Fruit fly (Drosophila melanogaster) whole organism, embryonic: ENCODE results near the gene mRpL12.

Experiments used
- Abd-B ChIP-seq: fragments of 200-800 bp; sonication (Bioruptor generic); optimal IDR thresholded peaks from 2 replicates; lab custom pipeline; 2018; ENCODE audit warnings: missing biosample characterization, mild to moderate bottlenecking, missing genetic modification characterization, moderate library complexity
- Adf1 ChIP-seq: fragments of 200-800 bp; sonication (Bioruptor generic); IDR thresholded peaks from 2 replicates; pipeline ENCODE4 v1.3.6; 2022; ENCODE audit warnings: missing biosample characterization, missing genetic modification characterization
- CG10654 ChIP-seq: fragments of 200-800 bp; sonication (Bioruptor generic); optimal IDR thresholded peaks from 2 replicates; lab custom pipeline; 2016; ENCODE audit warnings: missing biosample characterization, missing genetic modification characterization
- CG12299 ChIP-seq: fragments of 200-800 bp; sonication (Bioruptor generic); optimal IDR thresholded peaks from 2 replicates; lab custom pipeline; 2018; ENCODE audit warnings: missing biosample characterization, mild to moderate bottlenecking, missing genetic modification characterization
- CG14667 ChIP-seq: fragments of 200-800 bp; sonication (Bioruptor generic); IDR thresholded peaks from 2 replicates; pipeline ENCODE4 v1.3.6; 2022; ENCODE audit warnings: missing biosample characterization, missing genetic modification characterization
- CG16813 ChIP-seq: fragments of 200-800 bp; sonication (Bioruptor generic); IDR thresholded peaks from 3 replicates; pipeline ENCODE4 v1.3.6; 2022; ENCODE audit warnings: missing biosample characterization, missing genetic modification characterization; ENCODE audit not compliant: partially characterized antibody
- CG17328 ChIP-seq: fragments of 200-800 bp; sonication (Bioruptor generic); IDR thresholded peaks from 2 replicates; pipeline ENCODE4 v1.3.6; 2022; ENCODE audit warnings: missing biosample characterization, missing genetic modification characterization
- CG3281 ChIP-seq: fragments of 200-800 bp; sonication (Bioruptor generic); optimal IDR thresholded peaks from 3 replicates; lab custom pipeline; 2017; ENCODE audit warnings: missing biosample characterization, mild to moderate bottlenecking, missing genetic modification characterization
- CG6254 ChIP-seq: fragments of 200-800 bp; sonication (Bioruptor generic); optimal IDR thresholded peaks from 3 replicates; lab custom pipeline; 2017; ENCODE audit warnings: mild to moderate bottlenecking, missing biosample characterization, missing genetic modification reagents, missing genetic modification characterization
- CG6813 ChIP-seq: fragments of 200-800 bp; sonication (Bioruptor generic); optimal IDR thresholded peaks from 2 replicates; lab custom pipeline; 2017; ENCODE audit warnings: missing biosample characterization, missing genetic modification characterization, mild to moderate bottlenecking, moderate library complexity, missing genetic modification reagents
- CG7786 ChIP-seq: fragments of 200-800 bp; sonication (Bioruptor generic); optimal IDR thresholded peaks from 2 replicates; lab custom pipeline; 2016; ENCODE audit warnings: missing biosample characterization, missing genetic modification characterization
- CG8924 ChIP-seq: fragments of 200-800 bp; optimal IDR thresholded peaks from 3 replicates; lab custom pipeline; 2019; ENCODE audit warnings: missing biosample characterization, mild to moderate bottlenecking, missing genetic modification characterization, moderate library complexity
- CG8944 ChIP-seq: fragments of 200-800 bp; sonication (Bioruptor generic); optimal IDR thresholded peaks from 3 replicates; lab custom pipeline; 2016; ENCODE audit warnings: missing biosample characterization, missing genetic modification characterization
- CG9215 ChIP-seq: fragments of 200-800 bp; sonication (Bioruptor generic); IDR thresholded peaks from 2 replicates; pipeline ENCODE4 v1.3.6; 2022; ENCODE audit warnings: missing biosample characterization, missing genetic modification characterization
- CG9876 ChIP-seq: fragments of 200-800 bp; sonication (Bioruptor generic); optimal IDR thresholded peaks from 2 replicates; lab custom pipeline; 2016; ENCODE audit warnings: missing biosample characterization, missing genetic modification characterization
- Dp ChIP-seq: fragments of 200-800 bp; sonication (Bioruptor generic); optimal IDR thresholded peaks from 2 replicates; lab custom pipeline; 2018; ENCODE audit warnings: missing biosample characterization, mild to moderate bottlenecking, missing genetic modification characterization, moderate library complexity
- Drgx ChIP-seq: fragments of 200-800 bp; sonication (Bioruptor generic); IDR thresholded peaks from 2 replicates; pipeline ENCODE4 v1.3.6; 2022; ENCODE audit warnings: missing biosample characterization, missing genetic modification characterization
- GATAe ChIP-seq: fragments of 200-800 bp; sonication (Bioruptor generic); conservative IDR thresholded peaks from 2 replicates; pipeline ENCODE4 v1.3.6; 2022; ENCODE audit warnings: missing biosample characterization, missing genetic modification characterization
- HLH4C ChIP-seq: fragments of 200-800 bp; sonication (Bioruptor generic); IDR thresholded peaks from 3 replicates; pipeline ENCODE4 v1.3.6; 2022; ENCODE audit warnings: missing biosample characterization, missing genetic modification characterization; ENCODE audit not compliant: partially characterized antibody
- Nf-YA ChIP-seq: fragments of 200-800 bp; sonication (Bioruptor generic); IDR thresholded peaks from 2 replicates; pipeline ENCODE4 v1.3.6; 2022; ENCODE audit warnings: missing biosample characterization, missing genetic modification characterization
- Nf-YB ChIP-seq: fragments of 200-800 bp; sonication (Bioruptor generic); optimal IDR thresholded peaks from 3 replicates; lab custom pipeline; 2019; ENCODE audit warnings: missing biosample characterization, mild to moderate bottlenecking, missing genetic modification characterization, moderate library complexity
- Rx ChIP-seq: fragments of 200-800 bp; sonication (Bioruptor generic); IDR thresholded peaks from 2 replicates; pipeline ENCODE4 v1.3.6; 2022; ENCODE audit warnings: missing biosample characterization, missing genetic modification characterization
- Sox102F ChIP-seq: fragments of 200-800 bp; sonication (Bioruptor generic); optimal IDR thresholded peaks from 2 replicates; lab custom pipeline; 2018; ENCODE audit warnings: missing biosample characterization, mild to moderate bottlenecking, missing genetic modification characterization, moderate library complexity
- Trl ChIP-seq, 3 experiments: fragments of >200 bp in 2 of 3; fragments of 200-800 bp in 1 of 3; sonication (Bioruptor generic) in 1 of 3; optimal IDR thresholded peaks; 2 replicates in 1 of 3; 3 replicates in 2 of 3; lab custom pipeline; 2016 to 2017; ENCODE audit warnings: missing biosample characterization in 1 of 3, missing genetic modification characterization in 1 of 3
- abd-A ChIP-seq: fragments of 200-800 bp; sonication (Bioruptor generic); optimal IDR thresholded peaks from 3 replicates; lab custom pipeline; 2019; ENCODE audit warnings: missing biosample characterization, mild to moderate bottlenecking, missing genetic modification characterization, moderate library complexity
- croc ChIP-seq: fragments of 200-800 bp; sonication (Bioruptor generic); conservative IDR thresholded peaks from 3 replicates; pipeline ENCODE4 v1.3.6; 2022; ENCODE audit warnings: missing biosample characterization, missing genetic modification characterization
- cwo ChIP-seq: fragments of 200-800 bp; sonication (Bioruptor generic); optimal IDR thresholded peaks from 3 replicates; lab custom pipeline; 2017; ENCODE audit warnings: missing biosample characterization, missing genetic modification characterization, mild to moderate bottlenecking, moderate library complexity, missing genetic modification reagents
- dimm ChIP-seq: fragments of 200-800 bp; sonication (Bioruptor generic); IDR thresholded peaks from 2 replicates; pipeline ENCODE4 v1.3.6; 2022; ENCODE audit warnings: missing biosample characterization, missing genetic modification characterization
- disco-r ChIP-seq: fragments of 200-800 bp; sonication (Bioruptor generic); optimal IDR thresholded peaks from 2 replicates; lab custom pipeline; 2016; ENCODE audit warnings: missing biosample characterization, missing genetic modification characterization
- fru ChIP-seq: fragments of >200 bp; optimal IDR thresholded peaks from 2 replicates; lab custom pipeline; 2017
- grn ChIP-seq: fragments of 200-800 bp; sonication (Bioruptor generic); optimal IDR thresholded peaks from 3 replicates; lab custom pipeline; 2017; ENCODE audit warnings: missing biosample characterization, missing genetic modification characterization
- h ChIP-seq: fragments of >200 bp; optimal IDR thresholded peaks from 2 replicates; lab custom pipeline; 2017
- hkb ChIP-seq, 2 experiments: fragments of 200-800 bp in 1 of 2; fragments of >200 bp in 1 of 2; sonication (Bioruptor generic) in 1 of 2; IDR thresholded peaks in 1 of 2; optimal IDR thresholded peaks in 1 of 2; 2 replicates each; pipeline versions ENCODE4 v1.3.6 to Lab custom; 2017 to 2022; ENCODE audit warnings: missing biosample characterization in 1 of 2, missing genetic modification characterization in 1 of 2
- jing ChIP-seq: fragments of 200-800 bp; sonication (Bioruptor generic); optimal IDR thresholded peaks from 2 replicates; lab custom pipeline; 2018; ENCODE audit warnings: missing biosample characterization, mild to moderate bottlenecking, missing genetic modification characterization
- kah ChIP-seq: fragments of 200-800 bp; sonication (Bioruptor generic); optimal IDR thresholded peaks from 2 replicates; lab custom pipeline; 2018; ENCODE audit warnings: missing biosample characterization, mild to moderate bottlenecking, missing genetic modification characterization
- kay ChIP-seq: fragments of 200-800 bp; sonication (Bioruptor generic); optimal IDR thresholded peaks from 2 replicates; lab custom pipeline; 2016; ENCODE audit warnings: missing biosample characterization, missing genetic modification characterization
- lola ChIP-seq, 3 experiments: fragments of >200 bp in 2 of 3; fragments of 200-800 bp in 1 of 3; sonication (Bioruptor generic) in 1 of 3; optimal IDR thresholded peaks; 2 replicates each; lab custom pipeline; 2017 to 2019; ENCODE audit warnings: missing biosample characterization in 3 of 3, missing genetic modification characterization in 3 of 3, mild to moderate bottlenecking in 1 of 3, moderate library complexity in 1 of 3
- org-1 ChIP-seq: fragments of 200-800 bp; sonication (Bioruptor generic); optimal IDR thresholded peaks from 2 replicates; lab custom pipeline; 2017; ENCODE audit warnings: missing biosample characterization, missing genetic modification characterization
- pan ChIP-seq, 4 experiments: fragments of >200 bp in 3 of 4; fragments of 200-800 bp in 1 of 4; sonication (Bioruptor generic) in 1 of 4; optimal IDR thresholded peaks in 3 of 4; IDR thresholded peaks in 1 of 4; 2 replicates each; pipeline versions ENCODE4 v1.3.6 to Lab custom; 2017 to 2022; ENCODE audit warnings: missing biosample characterization in 2 of 4, missing genetic modification characterization in 2 of 4, mixed read lengths in 1 of 4
- phol ChIP-seq: fragments of 200-800 bp; sonication (Bioruptor generic); optimal IDR thresholded peaks from 3 replicates; lab custom pipeline; 2018; ENCODE audit warnings: missing biosample characterization, mild to moderate bottlenecking, missing genetic modification characterization, moderate library complexity
- slou ChIP-seq: fragments of 200-800 bp; sonication (Bioruptor generic); optimal IDR thresholded peaks from 3 replicates; lab custom pipeline; 2016; ENCODE audit warnings: missing biosample characterization, missing genetic modification characterization
- sob ChIP-seq: fragments of 200-800 bp; sonication (Bioruptor generic); IDR thresholded peaks from 2 replicates; pipeline ENCODE4 v1.3.6; 2022; ENCODE audit warnings: missing biosample characterization, missing genetic modification characterization
- sqz ChIP-seq: fragments of 200-800 bp; sonication (Bioruptor generic); optimal IDR thresholded peaks from 3 replicates; lab custom pipeline; 2018; ENCODE audit warnings: missing biosample characterization, mild to moderate bottlenecking, missing genetic modification characterization
- stwl ChIP-seq: fragments of 200-800 bp; sonication (Bioruptor generic); optimal IDR thresholded peaks from 3 replicates; lab custom pipeline; 2018; ENCODE audit warnings: missing biosample characterization, mild to moderate bottlenecking, missing genetic modification characterization, moderate library complexity
- tap ChIP-seq: fragments of 200-800 bp; optimal IDR thresholded peaks from 3 replicates; lab custom pipeline; 2019; ENCODE audit warnings: missing biosample characterization, mild to moderate bottlenecking, missing genetic modification characterization, moderate library complexity
- tna ChIP-seq: fragments of 200-800 bp; sonication (Bioruptor generic); IDR thresholded peaks from 2 replicates; pipeline ENCODE4 v1.3.6; 2022; ENCODE audit warnings: missing biosample characterization, missing genetic modification characterization; ENCODE audit not compliant: partially characterized antibody
- trh ChIP-seq: fragments of 200-800 bp; sonication (Bioruptor generic); optimal IDR thresholded peaks from 2 replicates; lab custom pipeline; 2016; ENCODE audit warnings: missing biosample characterization, missing genetic modification characterization
- tup ChIP-seq: fragments of 200-800 bp; sonication (Bioruptor generic); optimal IDR thresholded peaks from 2 replicates; lab custom pipeline; 2016; ENCODE audit warnings: missing biosample characterization, mild to moderate bottlenecking, missing genetic modification characterization, moderate library complexity
- zf30C ChIP-seq: fragments of 200-800 bp; sonication (Bioruptor generic); optimal IDR thresholded peaks from 3 replicates; lab custom pipeline; 2018; ENCODE audit warnings: missing biosample characterization, mild to moderate bottlenecking, missing genetic modification characterization

mRpL12 gene

dm6 chr3L:8920710-8921109 is 35.9 kb upstream of the mRpL12 start (continued):
- peak; percentile 22 for TF ChIP-seq CG6254
- no peak for TF ChIP-seq tup
- TF ChIP-seq cwo (GFP tag; lab: Kevin White, UChicago): peak; percentile 63
- TF ChIP-seq Drgx: peak; percentile 94
- TF ChIP-seq Sox102F (GFP tag; lab: Kevin White, UChicago): peak; percentile 85
- TF ChIP-seq slou (GFP tag; lab: Kevin White, UChicago): no peak
- TF ChIP-seq kay (GFP tag; lab: Kevin White, UChicago): no peak
- no peak for TF ChIP-seq Abd-B
- TF ChIP-seq Dp (GFP tag; lab: Kevin White, UChicago): no peak
- TF ChIP-seq CG3281 (GFP tag; lab: Kevin White, UChicago): peak; percentile 66
- no peak for TF ChIP-seq pan (optimal IDR thresholded peaks at IDR 0.05; lab: Kevin White, UChicago)
- peak in 1 of 2 experiments; percentile 75 for TF ChIP-seq pan (GFP tag; optimal IDR thresholded peaks at IDR 0.05 in 1 of 2, IDR thresholded peaks at IDR 0.05 in 1 of 2)
- peak; percentile 68 for TF ChIP-seq tap (tag; lab: Kevin White, UChicago)
- no peak for TF ChIP-seq Adf1 (GFP tag; lab: Robert Waterston, UW)
- 0 out of 2 replicates have a peak, but pooled peaks have one; percentile 34 for TF ChIP-seq dimm (GFP tag; lab: Robert Waterston, UW)
- TF ChIP-seq CG10654 (GFP tag; lab: Kevin White, UChicago): peak; percentile 46
- no peak for TF ChIP-seq CG9215 (GFP tag; lab: Robert Waterston, UW)
- TF ChIP-seq abd-A (tag; lab: Kevin White, UChicago): no peak
- TF ChIP-seq phol (tag; lab: Kevin White, UChicago): peak; percentile 68
- TF ChIP-seq CG14667 (GFP tag; lab: Robert Waterston, UW): peak; percentile 54
- TF ChIP-seq CG6813 (GFP tag; lab: Kevin White, UChicago): no peak
- no peak for TF ChIP-seq CG9876 (GFP tag; lab: Kevin White, UChicago)
- no peak for TF ChIP-seq trh (GFP tag; lab: Kevin White, UChicago)
- TF ChIP-seq Trl (optimal IDR thresholded peaks at IDR 0.05; lab: Kevin White, UChicago): no peak
- TF ChIP-seq Trl (GFP tag; optimal IDR thresholded peaks at IDR 0.05; lab: Kevin White, UChicago): peak; percentile 54
- TF ChIP-seq CG8924 (tag; lab: Kevin White, UChicago): peak; percentile 62
- no peak for TF ChIP-seq hkb (optimal IDR thresholded peaks at IDR 0.05; lab: Kevin White, UChicago)
- peak; percentile 77 for TF ChIP-seq hkb (GFP tag; IDR thresholded peaks at IDR 0.05; lab: Robert Waterston, UW)
- peak; percentile 51 for TF ChIP-seq jing (GFP tag; lab: Kevin White, UChicago)
- TF ChIP-seq stwl (tag; lab: Kevin White, UChicago): no peak
- no peak for TF ChIP-seq fru (lab: Kevin White, UChicago)
- peak; percentile 52 for TF ChIP-seq kah (GFP tag; lab: Kevin White, UChicago)
- TF ChIP-seq sob (GFP tag; lab: Robert Waterston, UW): peak; percentile 68
- no peak for TF ChIP-seq CG8944
- TF ChIP-seq org-1 (GFP tag; lab: Kevin White, UChicago): peak; percentile 54
- TF ChIP-seq CG12299: no peak
- TF ChIP-seq CG17328 (GFP tag; lab: Robert Waterston, UW): peak; percentile 73
- TF ChIP-seq Rx (GFP tag; lab: Robert Waterston, UW): peak; percentile 57; the same call in 1 of the 2 replicates
- TF ChIP-seq croc: peak; percentile 26; the same call in 2 of the 3 replicates
- no peak; the same call in 1 of the 2 replicates for TF ChIP-seq GATAe (GFP tag; lab: Robert Waterston, UW)
- TF ChIP-seq Nf-YB (GFP tag; lab: Kevin White, UChicago): peak; percentile 31
- no peak for TF ChIP-seq CG16813
- no peak for TF ChIP-seq grn (GFP tag; lab: Kevin White, UChicago)
- TF ChIP-seq tna (GFP tag; lab: Robert Waterston, UW): no peak
- no peak for TF ChIP-seq sqz (GFP tag; lab: Kevin White, UChicago)
- no peak for TF ChIP-seq h
- peak; percentile 33 for TF ChIP-seq CG7786 (GFP tag; lab: Kevin White, UChicago)
- no peak for TF ChIP-seq Nf-YA (GFP tag; lab: Robert Waterston, UW)
- no peak for TF ChIP-seq zf30C (GFP tag; lab: Kevin White, UChicago)
- TF ChIP-seq HLH4C (GFP tag; lab: Robert Waterston, UW): no peak
- TF ChIP-seq lola (GFP tag; optimal IDR thresholded peaks at IDR 0.05; lab: Kevin White, UChicago): peak in 1 of 3 experiments; percentile 6
- TF ChIP-seq disco-r (GFP tag; lab: Kevin White, UChicago): no peak
